Worm (Caenorhabditis elegans) whole organism, L3 larva: Measurements from ENCODE around the gene H06I04.6.

Experiments used
- ama-1 ChIP-seq: fragments of 150-350 bp; optimal IDR thresholded peaks from 2 replicates; lab custom pipeline; 2018
- fos-1 ChIP-seq: fragments of 150-350 bp; optimal IDR thresholded peaks from 2 replicates; lab custom pipeline; 2014; ENCODE audit warnings: missing biosample characterization, missing genetic modification characterization
- hmg-11 ChIP-seq: sonication (generic microtip); optimal IDR thresholded peaks from 2 replicates; lab custom pipeline; 2016; ENCODE audit warnings: missing genetic modification characterization, missing compliant biosample characterization
- jun-1 ChIP-seq: fragments of 150-350 bp; optimal IDR thresholded peaks from 2 replicates; lab custom pipeline; 2014; ENCODE audit warnings: missing biosample characterization, missing genetic modification reagents, missing genetic modification characterization
- lin-15B ChIP-seq: fragments of 150-350 bp; optimal IDR thresholded peaks from 2 replicates; lab custom pipeline; 2014; ENCODE audit warnings: missing biosample characterization, missing genetic modification characterization
- lin-39 ChIP-seq: fragments of 150-350 bp; optimal IDR thresholded peaks from 2 replicates; lab custom pipeline; 2018; ENCODE audit warnings: missing biosample characterization, missing genetic modification reagents, missing genetic modification characterization
- nhr-11 ChIP-seq: fragments of 150-350 bp; optimal IDR thresholded peaks from 2 replicates; lab custom pipeline; 2014; ENCODE audit warnings: missing biosample characterization, missing genetic modification characterization
- nhr-237 ChIP-seq: fragments of 150-350 bp; optimal IDR thresholded peaks from 2 replicates; lab custom pipeline; 2014; ENCODE audit warnings: missing biosample characterization, missing genetic modification characterization
- snpc-4 ChIP-seq: fragments of 150-350 bp; optimal IDR thresholded peaks from 2 replicates; lab custom pipeline; 2014; ENCODE audit warnings: missing biosample characterization, missing genetic modification characterization
- unc-39 ChIP-seq: sonication (generic microtip); optimal IDR thresholded peaks from 4 replicates; lab custom pipeline; 2017; ENCODE audit warnings: missing biosample characterization, missing genetic modification characterization
- unc-62 ChIP-seq: fragments of 150-350 bp; sonication (generic microtip); optimal IDR thresholded peaks from 4 replicates; lab custom pipeline; 2014; ENCODE audit warnings: missing biosample characterization, missing genetic modification reagents, missing genetic modification characterization

- TF ChIP-seq unc-39 (no peak), lin-39 (tag; lab: Kevin White, UChicago) (no peak), hmg-11 (tag; lab: Kevin White, UChicago) (no peak), lin-15B (tag; lab: Kevin White, UChicago) (no peak), unc-62 (GFP tag; lab: Kevin White, UChicago) (no peak), jun-1 (tag; lab: Kevin White, UChicago) (no peak), ama-1 (lab: Kevin White, UChicago) (no peak), nhr-237 (tag; lab: Kevin White, UChicago) (no peak), fos-1 (tag; lab: Kevin White, UChicago) (no peak), snpc-4 (tag; lab: Kevin White, UChicago) (no peak), nhr-11 (tag; lab: Kevin White, UChicago) (no peak)
Observed at ce11 chrIII:3064566-3064965, 423 bp upstream of the H06I04.6 start.
